Worm (Caenorhabditis elegans) whole organism, young adult: Measurements from ENCODE around the gene ubc-15.

Source experiments
- B0261.1 ChIP-seq: sonication (generic microtip); optimal IDR thresholded peaks from 2 replicates; lab custom pipeline; 2016; ENCODE audit warnings: mild to moderate bottlenecking, missing genetic modification characterization, moderate library complexity, missing compliant biosample characterization
- C17E4.6 ChIP-seq: fragments of 200-800 bp; sonication (Bioruptor generic); IDR thresholded peaks from 2 replicates; pipeline ENCODE4 v1.3.6; 2022; ENCODE audit warnings: missing genetic modification reagents, missing genetic modification characterization, missing compliant biosample characterization
- D2030.7 ChIP-seq: fragments of 200-800 bp; sonication (Bioruptor generic); IDR thresholded peaks from 2 replicates; pipeline ENCODE4 v1.3.6; 2022; ENCODE audit warnings: missing genetic modification reagents, missing genetic modification characterization, missing compliant biosample characterization
- F10E7.11 ChIP-seq: sonication (generic microtip); optimal IDR thresholded peaks from 2 replicates; lab custom pipeline; 2017; ENCODE audit warnings: mild to moderate bottlenecking, missing genetic modification characterization, moderate library complexity, missing compliant biosample characterization
- F22D6.2 ChIP-seq: sonication (generic microtip); optimal IDR thresholded peaks from 2 replicates; lab custom pipeline; 2016; ENCODE audit warnings: mild to moderate bottlenecking, missing genetic modification characterization, missing compliant biosample characterization
- F57C9.4 ChIP-seq: sonication (generic microtip); optimal IDR thresholded peaks from 2 replicates; lab custom pipeline; 2017; ENCODE audit warnings: mild to moderate bottlenecking, missing genetic modification characterization, missing compliant biosample characterization
- K11D2.4 ChIP-seq: fragments of 200-800 bp; sonication (Bioruptor generic); IDR thresholded peaks from 2 replicates; pipeline ENCODE4 v1.3.6; 2022; ENCODE audit warnings: missing genetic modification reagents, missing genetic modification characterization, missing compliant biosample characterization
- Y79H2A.3 ChIP-seq: fragments of 200-800 bp; sonication (Bioruptor generic); conservative IDR thresholded peaks from 2 replicates; pipeline ENCODE4 v1.3.6; 2022; ENCODE audit warnings: missing genetic modification reagents, missing genetic modification characterization, missing compliant biosample characterization
- ama-1 ChIP-seq, 3 experiments: fragments of 150-350 bp in 1 of 3; sonication (generic microtip) in 2 of 3; optimal IDR thresholded peaks; 2 replicates each; lab custom pipeline; 2014 to 2018; ENCODE audit warnings: missing biosample characterization in 2 of 3, missing genetic modification characterization in 2 of 3, missing genetic modification reagents in 2 of 3
- aptf-3 ChIP-seq: fragments of 200-800 bp; sonication (Bioruptor generic); IDR thresholded peaks from 2 replicates; pipeline ENCODE4 v1.3.6; 2022; ENCODE audit warnings: missing genetic modification characterization, missing compliant biosample characterization
- cebp-1 ChIP-seq, 2 experiments: fragments of 200-800 bp in 1 of 2; sonication (Bioruptor generic) in 1 of 2; sonication (generic microtip) in 1 of 2; IDR thresholded peaks in 1 of 2; optimal IDR thresholded peaks in 1 of 2; 2 replicates each; pipeline versions ENCODE4 v1.3.6 to Lab custom; 2017 to 2022; ENCODE audit warnings: missing compliant biosample characterization in 2 of 2, missing genetic modification characterization in 2 of 2, mild to moderate bottlenecking in 1 of 2, missing genetic modification reagents in 1 of 2, moderate library complexity in 1 of 2
- ceh-100 ChIP-seq: fragments of 200-800 bp; sonication (Bioruptor generic); IDR thresholded peaks from 2 replicates; pipeline ENCODE4 v1.3.6; 2022; ENCODE audit warnings: missing genetic modification reagents, missing genetic modification characterization, missing compliant biosample characterization
- ceh-79 ChIP-seq: sonication (generic microtip); optimal IDR thresholded peaks from 2 replicates; lab custom pipeline; 2017; ENCODE audit warnings: mild to moderate bottlenecking, missing genetic modification characterization, missing compliant biosample characterization
- die-1 ChIP-seq: sonication (generic microtip); optimal IDR thresholded peaks from 2 replicates; lab custom pipeline; 2016; ENCODE audit warnings: missing genotype, mild to moderate bottlenecking, missing genetic modification characterization, missing compliant biosample characterization
- dox-1 ChIP-seq: fragments of 200-800 bp; sonication (Bioruptor generic); IDR thresholded peaks from 2 replicates; pipeline ENCODE4 v1.3.6; 2022; ENCODE audit warnings: missing genetic modification reagents, missing genetic modification characterization, missing compliant biosample characterization
- egl-18 ChIP-seq: fragments of 200-800 bp; sonication (Bioruptor generic); IDR thresholded peaks from 2 replicates; pipeline ENCODE4 v1.3.6; 2022; ENCODE audit warnings: missing genetic modification reagents, missing genetic modification characterization, missing compliant biosample characterization
- egl-44 ChIP-seq: fragments of 200-800 bp; sonication (Bioruptor generic); IDR thresholded peaks from 2 replicates; pipeline ENCODE4 v1.3.6; 2022; ENCODE audit warnings: missing genetic modification reagents, missing genetic modification characterization, missing compliant biosample characterization
- egrh-3 ChIP-seq: fragments of 200-800 bp; sonication (Bioruptor generic); IDR thresholded peaks from 2 replicates; pipeline ENCODE4 v1.3.6; 2022; ENCODE audit warnings: missing genetic modification reagents, missing genetic modification characterization, missing compliant biosample characterization
- ekl-4 ChIP-seq: fragments of 200-800 bp; sonication (Bioruptor generic); IDR thresholded peaks from 2 replicates; pipeline ENCODE4 v1.3.6; 2022; ENCODE audit warnings: missing genetic modification reagents, missing genetic modification characterization, missing compliant biosample characterization
- him-1 ChIP-seq: sonication (generic microtip); optimal IDR thresholded peaks from 2 replicates; lab custom pipeline; 2016; ENCODE audit warnings: missing genotype, missing genetic modification reagents, missing genetic modification characterization, missing compliant biosample characterization
- hrde-1 ChIP-seq: sonication (generic microtip); optimal IDR thresholded peaks from 2 replicates; lab custom pipeline; 2016; ENCODE audit warnings: missing genetic modification characterization, mild to moderate bottlenecking, missing compliant biosample characterization, moderate library complexity, missing genotype, missing genetic modification reagents, borderline replicate concordance
- lin-54 ChIP-seq: fragments of 200-800 bp; sonication (Bioruptor generic); optimal IDR thresholded peaks from 2 replicates; lab custom pipeline; 2018; ENCODE audit warnings: mild to moderate bottlenecking, missing genetic modification characterization, missing compliant biosample characterization
- lsl-1 ChIP-seq: fragments of 200-800 bp; sonication (Bioruptor generic); optimal IDR thresholded peaks from 2 replicates; lab custom pipeline; 2018; ENCODE audit warnings: mild to moderate bottlenecking, missing genetic modification characterization, moderate library complexity, missing compliant biosample characterization
- madf-10 ChIP-seq: sonication (generic microtip); optimal IDR thresholded peaks from 2 replicates; lab custom pipeline; 2016; ENCODE audit warnings: mild to moderate bottlenecking, missing genetic modification characterization, missing compliant biosample characterization
- madf-6 ChIP-seq: fragments of 200-800 bp; sonication (Bioruptor generic); IDR thresholded peaks from 2 replicates; pipeline ENCODE4 v1.3.6; 2022; ENCODE audit warnings: missing genetic modification reagents, missing genetic modification characterization, missing compliant biosample characterization
- mcd-1 ChIP-seq: fragments of 200-800 bp; sonication (Bioruptor generic); IDR thresholded peaks from 2 replicates; pipeline ENCODE4 v1.3.6; 2022; ENCODE audit warnings: missing genetic modification reagents, missing genetic modification characterization, missing compliant biosample characterization
- nfya-1 ChIP-seq: sonication (generic microtip); optimal IDR thresholded peaks from 2 replicates; lab custom pipeline; 2017; ENCODE audit warnings: antibody characterized with exemption, missing compliant biosample characterization, missing genetic modification characterization, borderline replicate concordance; ENCODE audit not compliant: insufficient read depth
- nfyb-1 ChIP-seq: fragments of 200-800 bp; sonication (Bioruptor generic); IDR thresholded peaks from 2 replicates; pipeline ENCODE4 v1.3.6; 2022; ENCODE audit warnings: missing genetic modification reagents, missing genetic modification characterization, missing compliant biosample characterization
- nhr-120 ChIP-seq: fragments of 200-800 bp; sonication (Bioruptor generic); IDR thresholded peaks from 2 replicates; pipeline ENCODE4 v1.3.6; 2022; ENCODE audit warnings: missing genetic modification characterization, missing compliant biosample characterization
- nhr-179 ChIP-seq: sonication (generic microtip); optimal IDR thresholded peaks from 2 replicates; lab custom pipeline; 2016; ENCODE audit warnings: mild to moderate bottlenecking, missing genetic modification characterization, missing compliant biosample characterization
- nhr-80 ChIP-seq: sonication (generic microtip); optimal IDR thresholded peaks from 2 replicates; lab custom pipeline; 2016; ENCODE audit warnings: missing genetic modification characterization, missing compliant biosample characterization
- pbrm-1 ChIP-seq: fragments of 200-800 bp; sonication (Bioruptor generic); IDR thresholded peaks from 2 replicates; pipeline ENCODE4 v1.3.6; 2022; ENCODE audit warnings: missing genetic modification reagents, missing genetic modification characterization, missing compliant biosample characterization
- rcor-1 ChIP-seq: fragments of 200-800 bp; sonication (Bioruptor generic); IDR thresholded peaks from 2 replicates; pipeline ENCODE4 v1.3.6; 2022; ENCODE audit warnings: missing genetic modification reagents, missing genetic modification characterization, missing compliant biosample characterization
- rpc-1 ChIP-seq, 2 experiments: fragments of 150-350 bp in 1 of 2; sonication (generic microtip) in 1 of 2; optimal IDR thresholded peaks; 2 replicates each; lab custom pipeline; 2014 to 2018; ENCODE audit warnings: missing biosample characterization in 1 of 2, missing genetic modification characterization in 1 of 2, missing genetic modification reagents in 1 of 2, missing genotype in 1 of 2
- snpc-1.1 ChIP-seq: sonication (generic microtip); optimal IDR thresholded peaks from 2 replicates; lab custom pipeline; 2017; ENCODE audit warnings: missing genetic modification characterization, mild to moderate bottlenecking, missing compliant biosample characterization, antibody characterized with exemption, moderate library complexity, missing genotype, missing genetic modification reagents; ENCODE audit not compliant: insufficient read depth
- snpc-4 ChIP-seq, 5 experiments: fragments of 150-350 bp in 1 of 5; sonication (generic microtip) in 4 of 5; optimal IDR thresholded peaks; 2 replicates each; lab custom pipeline; 2014 to 2018; ENCODE audit warnings: missing genetic modification characterization in 5 of 5, missing biosample characterization in 3 of 5, antibody characterized with exemption in 2 of 5, mild to moderate bottlenecking in 2 of 5, missing compliant biosample characterization in 2 of 5, missing genotype in 2 of 5, moderate library complexity in 2 of 5, missing genetic modification reagents in 1 of 5
- somi-1 ChIP-seq: fragments of 200-800 bp; sonication (Bioruptor generic); optimal IDR thresholded peaks from 2 replicates; lab custom pipeline; 2018; ENCODE audit warnings: mild to moderate bottlenecking, missing genetic modification characterization, missing compliant biosample characterization
- tbp1 ChIP-seq: fragments of 200-800 bp; sonication (Bioruptor generic); optimal IDR thresholded peaks from 2 replicates; lab custom pipeline; 2018; ENCODE audit warnings: mild to moderate bottlenecking, missing genetic modification characterization, missing compliant biosample characterization
- unc-130 ChIP-seq: sonication (generic microtip); optimal IDR thresholded peaks from 2 replicates; lab custom pipeline; 2016; ENCODE audit warnings: missing genetic modification reagents, missing genetic modification characterization, missing compliant biosample characterization
- zfh-2 ChIP-seq: fragments of 200-800 bp; sonication (Bioruptor generic); conservative IDR thresholded peaks from 2 replicates; pipeline ENCODE4 v1.3.6; 2022; ENCODE audit warnings: missing genetic modification reagents, missing genetic modification characterization, missing compliant biosample characterization
- ztf-18 ChIP-seq: sonication (generic microtip); optimal IDR thresholded peaks from 2 replicates; lab custom pipeline; 2016; ENCODE audit warnings: missing genotype, mild to moderate bottlenecking, missing genetic modification characterization, missing compliant biosample characterization
- ztf-25 ChIP-seq: fragments of 200-800 bp; sonication (Bioruptor generic); IDR thresholded peaks from 2 replicates; pipeline ENCODE4 v1.3.6; 2022; ENCODE audit warnings: missing genetic modification reagents, missing genetic modification characterization, missing compliant biosample characterization
- ztf-26 ChIP-seq: sonication (generic microtip); optimal IDR thresholded peaks from 2 replicates; lab custom pipeline; 2017; ENCODE audit warnings: missing genetic modification characterization, missing compliant biosample characterization

Gene ubc-15

DNA sequence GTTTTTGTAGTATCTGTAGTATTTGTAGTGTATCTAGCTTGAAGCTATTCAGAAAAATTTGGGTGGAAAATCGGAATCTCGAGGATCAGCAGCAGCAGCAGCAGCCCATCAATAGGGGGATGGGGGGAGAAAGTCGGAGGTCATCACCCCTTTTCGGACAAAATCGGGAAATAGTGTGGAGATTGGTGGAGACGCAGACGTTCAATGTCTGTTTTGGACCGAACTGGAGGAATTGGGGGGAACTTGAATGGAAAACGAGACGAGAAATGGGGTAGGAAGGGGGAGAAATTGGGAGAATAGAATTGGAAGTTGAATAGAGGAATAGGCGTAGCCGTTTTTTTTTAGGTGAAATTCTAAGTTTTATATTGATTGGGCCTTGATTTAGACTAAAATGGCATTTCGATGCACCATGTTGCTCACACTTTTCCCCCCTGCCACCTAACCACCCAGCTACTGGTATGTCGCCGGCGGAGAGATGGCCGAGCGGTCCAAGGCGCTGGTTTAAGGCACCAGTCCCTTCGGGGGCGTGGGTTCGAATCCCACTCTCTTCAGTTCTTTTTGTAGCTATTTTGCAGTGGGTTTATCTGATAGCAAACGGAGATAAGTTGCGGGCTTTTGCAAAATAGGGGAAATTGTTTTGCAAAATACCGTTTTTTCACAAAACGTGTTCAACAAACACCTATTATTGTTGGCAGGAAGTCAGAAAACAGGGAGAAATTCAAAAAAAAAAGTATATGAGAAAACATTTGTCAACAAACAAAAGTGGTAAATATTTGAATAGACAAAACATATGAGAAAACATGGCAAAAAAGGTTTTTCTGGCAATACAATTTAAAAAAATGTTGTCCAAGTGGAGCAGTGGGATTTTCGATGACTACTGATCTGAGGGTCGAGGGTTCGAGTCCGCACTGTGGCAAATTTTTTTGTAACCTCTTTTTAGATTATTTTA is 53.3 kb downstream of the ubc-15 start:
- peak; percentile 35; the same call in 1 of the 2 replicates for TF ChIP-seq pbrm-1 (GFP tag; lab: Robert Waterston, UW)
- TF ChIP-seq ekl-4 (GFP tag; lab: Robert Waterston, UW), result peak; percentile 35; the same call in 1 of the 2 replicates
- peak; percentile 35; the same call in 1 of the 2 replicates for TF ChIP-seq mcd-1 (GFP tag; lab: Robert Waterston, UW)
- TF ChIP-seq ztf-18 (tag; lab: Kevin White, UChicago), result peak; percentile 59
- no peak for TF ChIP-seq nfya-1 (tag; lab: Kevin White, UChicago)
- TF ChIP-seq ceh-100, result 0 out of 2 replicates have a peak, but pooled peaks have one; percentile 35
- peak; percentile 29; the same call in 1 of the 2 replicates for TF ChIP-seq rcor-1 (GFP tag; lab: Robert Waterston, UW)
- TF ChIP-seq aptf-3 (GFP tag; lab: Robert Waterston, UW), result no peak
- no peak for TF ChIP-seq nhr-80
- peak; percentile 62 for TF ChIP-seq zfh-2 (GFP tag; lab: Robert Waterston, UW)
- TF ChIP-seq egl-18 (GFP tag; lab: Robert Waterston, UW), result no peak
- TF ChIP-seq ceh-79 (tag; lab: Kevin White, UChicago), result peak; percentile 31
- peak; percentile 75 for TF ChIP-seq him-1
- TF ChIP-seq lsl-1 (GFP tag; lab: Kevin White, UChicago), result peak; percentile 33
- no peak for TF ChIP-seq unc-130 (GFP tag; lab: Kevin White, UChicago)
- TF ChIP-seq Y79H2A.3 (GFP tag; lab: Robert Waterston, UW), result peak; percentile 59; the same call in 1 of the 2 replicates
- no peak for TF ChIP-seq ama-1 (optimal IDR thresholded peaks at IDR 0.05; lab: Kevin White, UChicago)
- peak in 1 of 2 experiments; percentile 53 for TF ChIP-seq ama-1 (GFP tag; optimal IDR thresholded peaks at IDR 0.05; lab: Kevin White, UChicago)
- peak; percentile 75 for TF ChIP-seq D2030.7 (GFP tag; lab: Robert Waterston, UW)
- TF ChIP-seq F10E7.11 (tag; lab: Kevin White, UChicago), result no peak
- peak; percentile 69 for TF ChIP-seq die-1 (tag; lab: Kevin White, UChicago)
- 0 out of 2 replicates have a peak, but pooled peaks have one; percentile 25 for TF ChIP-seq ztf-25 (GFP tag; lab: Robert Waterston, UW)
- peak; percentile 91 for TF ChIP-seq tbp1 (GFP tag; lab: Kevin White, UChicago)
- no peak for TF ChIP-seq snpc-1.1 (tag; lab: Kevin White, UChicago)
- no peak for TF ChIP-seq F57C9.4 (tag; lab: Kevin White, UChicago)
- TF ChIP-seq madf-10, result no peak
- TF ChIP-seq dox-1 (GFP tag; lab: Robert Waterston, UW), result no peak; the same call in 1 of the 2 replicates
- no peak for TF ChIP-seq hrde-1 (tag; lab: Kevin White, UChicago)
- peak; percentile 43; the same call in 1 of the 2 replicates for TF ChIP-seq egrh-3 (GFP tag; lab: Robert Waterston, UW)
- TF ChIP-seq madf-6, result peak; percentile 40
- no peak for TF ChIP-seq cebp-1 (GFP tag; IDR thresholded peaks at IDR 0.05; lab: Robert Waterston, UW)
- peak; percentile 50 for TF ChIP-seq cebp-1 (tag; optimal IDR thresholded peaks at IDR 0.05; lab: Kevin White, UChicago)
- no peak for TF ChIP-seq F22D6.2 (tag; lab: Kevin White, UChicago)
- peak; percentile 83 for TF ChIP-seq B0261.1
- no peak for TF ChIP-seq ztf-26 (tag; lab: Kevin White, UChicago)
- TF ChIP-seq lin-54 (GFP tag; lab: Kevin White, UChicago), result peak; percentile 17
- TF ChIP-seq egl-44 (GFP tag; lab: Robert Waterston, UW), result 0 out of 2 replicates have a peak, but pooled peaks have one; percentile 30
- peak; percentile 41 for TF ChIP-seq snpc-4 (GFP tag; optimal IDR thresholded peaks at IDR 0.05; lab: Kevin White, UChicago)
- peak in 3 of 4 experiments; percentile 31 to 60 (median 33) for TF ChIP-seq snpc-4 (tag; optimal IDR thresholded peaks at IDR 0.05; lab: Kevin White, UChicago)
- no peak for TF ChIP-seq somi-1 (GFP tag; lab: Kevin White, UChicago)
- no peak for TF ChIP-seq K11D2.4 (GFP tag; lab: Robert Waterston, UW)
- 0 out of 2 replicates have a peak, but pooled peaks have one; percentile 12 for TF ChIP-seq C17E4.6 (GFP tag; lab: Robert Waterston, UW)
- no peak for TF ChIP-seq nhr-120 (GFP tag; lab: Robert Waterston, UW)
- peak; percentile 64 for TF ChIP-seq rpc-1 (optimal IDR thresholded peaks at IDR 0.05; lab: Kevin White, UChicago)
- TF ChIP-seq rpc-1 (tag; optimal IDR thresholded peaks at IDR 0.05; lab: Kevin White, UChicago), result peak; percentile 83
- no peak for TF ChIP-seq nhr-179 (tag; lab: Kevin White, UChicago)
- peak; percentile 67; the same call in 1 of the 2 replicates for TF ChIP-seq nfyb-1 (GFP tag; lab: Robert Waterston, UW)
